Fruit fly (Drosophila melanogaster) Kc167 (cell line): ENCODE results near the gene CG11786.

Experiments
- psq ChIP-seq: fragments of >200 bp; optimal IDR thresholded peaks from 2 replicates; lab custom pipeline; 2017; ENCODE audit warnings: missing external identifiers
- ttk ChIP-seq: sonication (Bioruptor generic); optimal IDR thresholded peaks from 2 replicates; lab custom pipeline; 2017; ENCODE audit warnings: missing external identifiers

DNA sequence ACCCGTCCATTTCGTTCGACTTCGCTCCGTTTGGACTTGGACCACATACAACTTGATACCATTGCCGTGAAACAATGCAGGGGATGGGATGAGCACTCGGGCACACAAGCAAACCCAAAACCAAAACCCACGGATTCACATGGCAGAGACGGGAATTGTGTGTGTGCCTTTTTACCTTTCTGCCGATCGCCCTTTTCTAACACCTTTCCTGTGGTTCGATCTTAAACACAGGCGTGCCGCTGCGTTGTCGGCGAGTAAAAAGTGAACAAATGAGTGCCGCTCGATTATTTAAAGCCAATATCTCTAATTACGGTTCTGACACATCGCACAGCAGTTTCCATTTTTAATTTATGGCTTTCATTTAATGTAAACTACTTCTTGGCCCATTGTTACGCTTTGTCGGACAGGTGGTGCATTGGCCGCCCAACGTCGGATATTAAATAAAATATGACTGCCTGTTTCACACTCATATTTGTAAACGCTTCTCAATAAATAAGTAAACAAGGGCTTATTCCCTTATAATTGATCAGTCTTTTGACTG, 31.2 kb downstream of the CG11786 start:
- TF ChIP-seq ttk (lab: Kevin White, UChicago) (no peak), psq (lab: Kevin White, UChicago) (no peak)
